Worm (Caenorhabditis elegans): ENCODE measurements around the gene rap-3.

rap-3 gene

ce11 chrIV:11176967-11177366, at the start of gene rap-3:
Gene rap-3 (plus strand): TSS chrIV:11177267.
- TF ChIP-seq ceh-2 (tag; optimal IDR thresholded peaks at IDR 0.05) = no peak
- no peak for TF ChIP-seq npax-4 (tag; optimal IDR thresholded peaks at IDR 0.05)
- TF ChIP-seq ceh-22 (tag; optimal IDR thresholded peaks at IDR 0.05) = no peak
- TF ChIP-seq sox-4 (tag; optimal IDR thresholded peaks at IDR 0.05) = no peak
- no peak for TF ChIP-seq unc-42 (tag; optimal IDR thresholded peaks at IDR 0.05)
- TF ChIP-seq pax-1 (tag; optimal IDR thresholded peaks at IDR 0.05) = no peak
- no peak for TF ChIP-seq odd-2 (tag; optimal IDR thresholded peaks at IDR 0.05)
- no peak for TF ChIP-seq ztf-16 (tag; optimal IDR thresholded peaks at IDR 0.05)
- no peak for TF ChIP-seq elt-2 (tag; optimal IDR thresholded peaks at IDR 0.05)
- no peak for TF ChIP-seq K09A11.1 (tag; optimal IDR thresholded peaks at IDR 0.05; ENCODE audit: insufficient read depth)
- TF ChIP-seq hlh-6 (tag; optimal IDR thresholded peaks at IDR 0.05) = no peak
- TF ChIP-seq che-1 (tag; optimal IDR thresholded peaks at IDR 0.05) = no peak
- no peak for TF ChIP-seq madf-2 (tag; optimal IDR thresholded peaks at IDR 0.05)
- TF ChIP-seq rnt-1 (tag; optimal IDR thresholded peaks at IDR 0.05) = no peak
- no peak for TF ChIP-seq pag-3 (tag; optimal IDR thresholded peaks at IDR 0.05; ENCODE audit: borderline replicate concordance)
- TF ChIP-seq sox-2 (GFP tag; IDR thresholded peaks at IDR 0.05) = no peak
- no peak for TF ChIP-seq fkh-10 (GFP tag; optimal IDR thresholded peaks at IDR 0.05)
- no peak for TF ChIP-seq lim-6 (tag; optimal IDR thresholded peaks at IDR 0.05)
- no peak for TF ChIP-seq hlh-13 (GFP tag; optimal IDR thresholded peaks at IDR 0.05)

ce11 chrIV:11130774-11131173, 46.3 kb upstream of the rap-3 start:
- TF ChIP-seq unc-3 (GFP tag; conservative IDR thresholded peaks at IDR 0.05) (no peak), unc-3 (tag; optimal IDR thresholded peaks at IDR 0.05) (no peak), ets-4 (tag; optimal IDR thresholded peaks at IDR 0.05) (no peak), dmd-4 (tag; optimal IDR thresholded peaks at IDR 0.05; ENCODE audit: borderline replicate concordance) (no peak), tbx-7 (tag; optimal IDR thresholded peaks at IDR 0.05) (no peak), ttx-3 (tag; optimal IDR thresholded peaks at IDR 0.05) (no peak), rnt-1 (tag; optimal IDR thresholded peaks at IDR 0.05) (no peak), hlh-15 (tag; optimal IDR thresholded peaks at IDR 0.05) (no peak), npax-4 (tag; optimal IDR thresholded peaks at IDR 0.05) (no peak), sox-4 (tag; optimal IDR thresholded peaks at IDR 0.05) (no peak), pat-9 (tag; optimal IDR thresholded peaks at IDR 0.05) (no peak), fax-1 (tag; optimal IDR thresholded peaks at IDR 0.05) (no peak), ref-2 (tag; optimal IDR thresholded peaks at IDR 0.05) (no peak), nhr-232 (tag; optimal IDR thresholded peaks at IDR 0.05) (no peak), ceh-6 (GFP tag; optimal IDR thresholded peaks at IDR 0.05) (no peak)

- TF ChIP-seq nfya-1 (tag; optimal IDR thresholded peaks at IDR 0.05) (no peak), sdc-2 (tag; optimal IDR thresholded peaks at IDR 0.05) (no peak), F13H6.1 (tag; optimal IDR thresholded peaks at IDR 0.05) (no peak), sox-2 (GFP tag; IDR thresholded peaks at IDR 0.05) (no peak), pat-9 (tag; optimal IDR thresholded peaks at IDR 0.05) (no peak), T23F11.4 (GFP tag; optimal IDR thresholded peaks at IDR 0.05) (no peak), lim-6 (tag; optimal IDR thresholded peaks at IDR 0.05) (no peak), pqm-1 (tag; optimal IDR thresholded peaks at IDR 0.05) (no peak), ceh-45 (GFP tag; IDR thresholded peaks at IDR 0.05) (no peak), pax-1 (tag; optimal IDR thresholded peaks at IDR 0.05) (no peak), ets-4 (tag; optimal IDR thresholded peaks at IDR 0.05) (no peak), pag-3 (tag; optimal IDR thresholded peaks at IDR 0.05; ENCODE audit: borderline replicate concordance) (no peak)
These were observed 45.8 kb upstream of the rap-3 start, which contains the start of gene ard-1 for ce11 chrIV:11131268-11131667. Gene ard-1 (plus strand): TSS chrIV:11131279.
